Worm (Caenorhabditis elegans): Measurements from ENCODE around the gene pacl-1.

ce11 chrV:16297070-16297469, 21.8 kb upstream of the pacl-1 start, which contains the start of gene srbc-83:
- no peak for TF ChIP-seq elt-3 (tag; optimal IDR thresholded peaks at IDR 0.05)
- no peak for TF ChIP-seq pax-3 (tag; optimal IDR thresholded peaks at IDR 0.05)
- no peak for TF ChIP-seq hpl-2 (GFP tag; optimal IDR thresholded peaks at IDR 0.05)
- no peak for TF ChIP-seq unc-62 (GFP tag; optimal IDR thresholded peaks at IDR 0.05)
- no peak for TF ChIP-seq fos-1 (tag; optimal IDR thresholded peaks at IDR 0.05)
- TF ChIP-seq sox-4 (tag; optimal IDR thresholded peaks at IDR 0.05) = no peak
